Worm (Caenorhabditis elegans): ENCODE results near the gene skat-1.

ce11 chrIII:9017181-9017651 lies 20.6 kb upstream of the skat-1 start, which contains the start of gene F59B2.12:
- no peak for TF ChIP-seq dao-5 (tag; optimal IDR thresholded peaks at IDR 0.05)
- no peak for TF ChIP-seq him-1 (tag; optimal IDR thresholded peaks at IDR 0.05)
